Fruit fly (Drosophila melanogaster) whole organism, embryonic: ENCODE results near the gene CG4770.

ENCODE experiments used
- Awh ChIP-seq: fragments of 200-800 bp; sonication (Bioruptor generic); IDR thresholded peaks from 2 replicates; pipeline ENCODE4, ENCODE4 v1.3.6; 2022; ENCODE audit warnings: missing biosample characterization, missing genetic modification characterization
- Bdp1 ChIP-seq: fragments of 200-800 bp; sonication (Bioruptor generic); optimal IDR thresholded peaks from 3 replicates; lab custom pipeline; 2016; ENCODE audit warnings: missing biosample characterization, missing genetic modification characterization
- Bteb2 ChIP-seq: fragments of 200-800 bp; sonication (Bioruptor generic); optimal IDR thresholded peaks from 2 replicates; lab custom pipeline; 2016; ENCODE audit warnings: missing biosample characterization, missing genetic modification characterization
- C15 ChIP-seq: fragments of 200-800 bp; sonication (Bioruptor generic); IDR thresholded peaks from 3 replicates; pipeline ENCODE4 v1.3.6; 2022; ENCODE audit warnings: missing biosample characterization, missing genetic modification characterization
- CG11695 ChIP-seq: fragments of 200-800 bp; sonication (Bioruptor generic); IDR thresholded peaks from 3 replicates; pipeline ENCODE4 v1.3.6; 2022; ENCODE audit warnings: missing biosample characterization, missing genetic modification characterization
- CG12104 ChIP-seq: fragments of 200-800 bp; sonication (Bioruptor generic); optimal IDR thresholded peaks from 3 replicates; lab custom pipeline; 2016; ENCODE audit warnings: missing biosample characterization, missing genetic modification characterization
- CG1233 ChIP-seq: fragments of 200-800 bp; sonication (Bioruptor generic); optimal IDR thresholded peaks from 4 replicates; lab custom pipeline; 2018; ENCODE audit warnings: missing biosample characterization, mild to moderate bottlenecking, missing genetic modification characterization
- CG17568 ChIP-seq: fragments of 200-800 bp; sonication (Bioruptor generic); optimal IDR thresholded peaks from 2 replicates; lab custom pipeline; 2018; ENCODE audit warnings: missing biosample characterization, mild to moderate bottlenecking, missing genetic modification characterization, moderate library complexity
- CG2202 ChIP-seq: fragments of 200-800 bp; sonication (Bioruptor generic); optimal IDR thresholded peaks from 2 replicates; lab custom pipeline; 2018; ENCODE audit warnings: missing biosample characterization, mild to moderate bottlenecking, missing genetic modification characterization
- CG30431 ChIP-seq: fragments of 200-800 bp; sonication (Bioruptor generic); optimal IDR thresholded peaks from 2 replicates; lab custom pipeline; 2017; ENCODE audit warnings: missing biosample characterization, missing genetic modification characterization
- CG43689 ChIP-seq: fragments of 200-800 bp; sonication (Bioruptor generic); IDR thresholded peaks from 2 replicates; pipeline ENCODE4 v1.3.6; 2022; ENCODE audit warnings: missing biosample characterization, missing genetic modification characterization
- CG4424 ChIP-seq: fragments of 200-800 bp; sonication (Bioruptor generic); optimal IDR thresholded peaks from 3 replicates; lab custom pipeline; 2016; ENCODE audit warnings: missing biosample characterization, missing genetic modification characterization
- CG6813 ChIP-seq: fragments of 200-800 bp; sonication (Bioruptor generic); optimal IDR thresholded peaks from 2 replicates; lab custom pipeline; 2017; ENCODE audit warnings: missing biosample characterization, missing genetic modification characterization, mild to moderate bottlenecking, moderate library complexity, missing genetic modification reagents
- CG7963 ChIP-seq: fragments of 200-800 bp; sonication (Bioruptor generic); IDR thresholded peaks from 3 replicates; pipeline ENCODE4 v1.3.6; 2022; ENCODE audit warnings: missing biosample characterization, missing genetic modification characterization; ENCODE audit not compliant: partially characterized antibody
- CG8290 ChIP-seq, 3 experiments: fragments of 200-800 bp; sonication (Bioruptor generic); optimal IDR thresholded peaks; 2 replicates each; lab custom pipeline; 2016 to 2019; ENCODE audit warnings: missing biosample characterization in 3 of 3, missing genetic modification characterization in 3 of 3, mild to moderate bottlenecking in 2 of 3, moderate library complexity in 1 of 3
- CG9797 ChIP-seq: fragments of 200-800 bp; sonication (Bioruptor generic); optimal IDR thresholded peaks from 3 replicates; lab custom pipeline; 2018; ENCODE audit warnings: missing biosample characterization, mild to moderate bottlenecking, missing genetic modification characterization
- Dad ChIP-seq: fragments of 200-800 bp; sonication (Bioruptor generic); optimal IDR thresholded peaks from 3 replicates; lab custom pipeline; 2016; ENCODE audit warnings: missing biosample characterization, missing genetic modification characterization
- Dll ChIP-seq: fragments of 200-800 bp; sonication (Bioruptor generic); IDR thresholded peaks from 4 replicates; pipeline ENCODE4 v1.3.6; 2022; ENCODE audit warnings: missing biosample characterization, missing genetic modification characterization; ENCODE audit not compliant: partially characterized antibody
- Ets65A ChIP-seq: fragments of 200-800 bp; sonication (Bioruptor generic); peaks from one replicate; lab custom pipeline; 2016; ENCODE audit warnings: missing biosample characterization, missing genetic modification characterization
- Fer1 ChIP-seq: fragments of 200-800 bp; sonication (Bioruptor generic); optimal IDR thresholded peaks from 2 replicates; lab custom pipeline; 2017; ENCODE audit warnings: missing biosample characterization, mild to moderate bottlenecking, missing genetic modification characterization
- Hand ChIP-seq: fragments of 200-800 bp; sonication (Bioruptor generic); optimal IDR thresholded peaks from 2 replicates; lab custom pipeline; 2017; ENCODE audit warnings: mild to moderate bottlenecking, missing biosample characterization, missing genetic modification reagents, missing genetic modification characterization
- HmgZ ChIP-seq: fragments of 200-800 bp; sonication (Bioruptor generic); optimal IDR thresholded peaks from 2 replicates; lab custom pipeline; 2018; ENCODE audit warnings: missing biosample characterization, mild to moderate bottlenecking, missing genetic modification characterization
- Hr51 ChIP-seq, 2 experiments: fragments of 200-800 bp; sonication (Bioruptor generic); optimal IDR thresholded peaks; 2 replicates in 1 of 2; 3 replicates in 1 of 2; lab custom pipeline; 2016 to 2018; ENCODE audit warnings: missing biosample characterization in 2 of 2, missing genetic modification characterization in 2 of 2, mild to moderate bottlenecking in 1 of 2, moderate library complexity in 1 of 2
- Kr ChIP-seq: fragments of 200-800 bp; sonication (Bioruptor generic); optimal IDR thresholded peaks from 2 replicates; lab custom pipeline; 2017; ENCODE audit warnings: missing biosample characterization, mild to moderate bottlenecking, missing genetic modification characterization
- Lim3 ChIP-seq: fragments of 200-800 bp; sonication (Bioruptor generic); IDR thresholded peaks from 2 replicates; pipeline ENCODE4 v1.3.6; 2022; ENCODE audit warnings: missing biosample characterization, missing genetic modification characterization
- MBD-R2 ChIP-seq: fragments of 200-800 bp; sonication (Bioruptor generic); IDR thresholded peaks from 2 replicates; pipeline ENCODE4 v1.3.6; 2022; ENCODE audit warnings: missing biosample characterization, missing genetic modification characterization
- Mrtf ChIP-seq: fragments of 200-800 bp; sonication (Bioruptor generic); IDR thresholded peaks from 3 replicates; pipeline ENCODE4 v1.3.6; 2022; ENCODE audit warnings: missing biosample characterization, missing genetic modification characterization
- Myb ChIP-seq: fragments of 200-800 bp; sonication (Bioruptor generic); optimal IDR thresholded peaks from 2 replicates; lab custom pipeline; 2016; ENCODE audit warnings: missing biosample characterization, missing genetic modification characterization
- Nf-YC ChIP-seq: fragments of 200-800 bp; optimal IDR thresholded peaks from 3 replicates; lab custom pipeline; 2019; ENCODE audit warnings: missing biosample characterization, mild to moderate bottlenecking, missing genetic modification characterization, moderate library complexity
- Optix ChIP-seq: fragments of 200-800 bp; sonication (Bioruptor generic); IDR thresholded peaks from 3 replicates; pipeline ENCODE4 v1.3.6; 2022; ENCODE audit warnings: missing biosample characterization, missing genetic modification characterization
- Scr ChIP-seq: fragments of 200-800 bp; sonication (Bioruptor generic); IDR thresholded peaks from 2 replicates; pipeline ENCODE4 v1.3.6; 2022; ENCODE audit warnings: missing biosample characterization, missing genetic modification characterization; ENCODE audit not compliant: partially characterized antibody
- Six4 ChIP-seq: fragments of 200-800 bp; sonication (Bioruptor generic); optimal IDR thresholded peaks from 2 replicates; lab custom pipeline; 2016; ENCODE audit warnings: missing biosample characterization, missing genetic modification characterization
- Ssrp ChIP-seq: fragments of 200-800 bp; sonication (Bioruptor generic); optimal IDR thresholded peaks from 2 replicates; lab custom pipeline; 2018; ENCODE audit warnings: missing biosample characterization, mild to moderate bottlenecking, missing genetic modification characterization, moderate library complexity
- bab2 ChIP-seq: fragments of 200-800 bp; sonication (Bioruptor generic); optimal IDR thresholded peaks from 2 replicates; lab custom pipeline; 2016; ENCODE audit warnings: missing biosample characterization, missing genetic modification characterization
- bowl ChIP-seq: fragments of 200-800 bp; sonication (Bioruptor generic); IDR thresholded peaks from 2 replicates; pipeline ENCODE4 v1.3.6; 2022; ENCODE audit warnings: missing biosample characterization, missing genetic modification characterization
- eyg ChIP-seq: fragments of 200-800 bp; sonication (Bioruptor generic); optimal IDR thresholded peaks from 3 replicates; lab custom pipeline; 2016; ENCODE audit warnings: missing biosample characterization, missing genetic modification characterization
- fd64A ChIP-seq: fragments of 200-800 bp; sonication (Bioruptor generic); optimal IDR thresholded peaks from 3 replicates; lab custom pipeline; 2018; ENCODE audit warnings: missing biosample characterization, mild to moderate bottlenecking, missing genetic modification characterization
- hb ChIP-seq: fragments of 200-800 bp; sonication (Bioruptor generic); IDR thresholded peaks from 3 replicates; pipeline ENCODE4 v1.3.6; 2022; ENCODE audit warnings: missing biosample characterization, missing genetic modification characterization; ENCODE audit not compliant: partially characterized antibody
- jumu ChIP-seq: fragments of 200-800 bp; sonication (Bioruptor generic); optimal IDR thresholded peaks from 3 replicates; lab custom pipeline; 2016; ENCODE audit warnings: missing biosample characterization, missing genetic modification characterization
- peb ChIP-seq: fragments of 200-800 bp; sonication (Bioruptor generic); IDR thresholded peaks from 2 replicates; pipeline ENCODE4 v1.3.6; 2022; ENCODE audit warnings: missing biosample characterization, missing genetic modification characterization
- pfk ChIP-seq: fragments of 200-800 bp; sonication (Bioruptor generic); optimal IDR thresholded peaks from 2 replicates; lab custom pipeline; 2018; ENCODE audit warnings: missing biosample characterization, mild to moderate bottlenecking, missing genetic modification characterization, moderate library complexity
- pho ChIP-seq: fragments of 200-800 bp; sonication (Bioruptor generic); optimal IDR thresholded peaks from 2 replicates; lab custom pipeline; 2016; ENCODE audit warnings: missing biosample characterization, missing genetic modification characterization
- rib ChIP-seq: fragments of 200-800 bp; sonication (Bioruptor generic); IDR thresholded peaks from 2 replicates; pipeline ENCODE4 v1.3.6; 2022; ENCODE audit warnings: missing biosample characterization, missing genetic modification characterization
- row ChIP-seq: fragments of 200-800 bp; sonication (Bioruptor generic); IDR thresholded peaks from 3 replicates; pipeline ENCODE4 v1.3.6; 2022; ENCODE audit warnings: missing biosample characterization, missing genetic modification characterization
- schlank ChIP-seq: fragments of 200-800 bp; sonication (Bioruptor generic); optimal IDR thresholded peaks from 2 replicates; lab custom pipeline; 2018; ENCODE audit warnings: missing biosample characterization, mild to moderate bottlenecking, missing genetic modification characterization
- slou ChIP-seq: fragments of 200-800 bp; sonication (Bioruptor generic); optimal IDR thresholded peaks from 3 replicates; lab custom pipeline; 2016; ENCODE audit warnings: missing biosample characterization, missing genetic modification characterization
- tgo ChIP-seq: fragments of 200-800 bp; sonication (Bioruptor generic); IDR thresholded peaks from 3 replicates; pipeline ENCODE4 v1.3.6; 2022; ENCODE audit warnings: missing biosample characterization, missing genetic modification characterization
- tx ChIP-seq: fragments of 200-800 bp; sonication (Bioruptor generic); optimal IDR thresholded peaks from 2 replicates; lab custom pipeline; 2016; ENCODE audit warnings: missing biosample characterization, missing genetic modification characterization
- wek ChIP-seq: fragments of 200-800 bp; sonication (Bioruptor generic); optimal IDR thresholded peaks from 3 replicates; lab custom pipeline; 2018; ENCODE audit warnings: missing biosample characterization, mild to moderate bottlenecking, missing genetic modification characterization, moderate library complexity
- yki ChIP-seq: fragments of >200 bp; optimal IDR thresholded peaks from 3 replicates; lab custom pipeline; 2018
- zfh1 ChIP-seq: fragments of 200-800 bp; sonication (Bioruptor generic); IDR thresholded peaks from 3 replicates; pipeline ENCODE4 v1.3.6; 2022; ENCODE audit warnings: missing biosample characterization, missing genetic modification characterization

CG4770 gene

dm6 chr3R:19877427-19878076 is 40.8 kb upstream of the CG4770 start, which contains the start of the genes CG17186 and Arc42 (continued):
- TF ChIP-seq Nf-YC (tag; lab: Kevin White, UChicago) (peak; percentile 19), CG1233 (GFP tag; lab: Kevin White, UChicago) (peak; percentile 15), MBD-R2 (GFP tag; lab: Robert Waterston, UW) (peak; percentile 72), CG8290 (GFP tag; optimal IDR thresholded peaks at IDR 0.05; lab: Kevin White, UChicago) (no peak), CG8290 (tag; optimal IDR thresholded peaks at IDR 0.05; lab: Kevin White, UChicago) (no peak), bab2 (GFP tag; lab: Kevin White, UChicago) (peak; percentile 15), pho (GFP tag; lab: Kevin White, UChicago) (no peak), CG4424 (GFP tag; lab: Kevin White, UChicago) (peak; percentile 27), CG2202 (no peak), Dll (GFP tag; lab: Robert Waterston, UW) (no peak), CG17568 (no peak), rib (no peak), Awh (GFP tag; lab: Robert Waterston, UW) (no peak), Hr51 (GFP tag; optimal IDR thresholded peaks at IDR 0.05; lab: Kevin White, UChicago) (peak in 1 of 2 experiments; percentile 1), CG11695 (GFP tag; lab: Robert Waterston, UW) (no peak), Dad (GFP tag; lab: Kevin White, UChicago) (no peak), CG43689 (GFP tag; lab: Robert Waterston, UW) (no peak), Ets65A (no peak), peb (GFP tag; lab: Robert Waterston, UW) (no peak), Optix (GFP tag; lab: Robert Waterston, UW) (no peak), fd64A (GFP tag; lab: Kevin White, UChicago) (no peak), HmgZ (no peak), Lim3 (GFP tag; lab: Robert Waterston, UW) (no peak), Bdp1 (GFP tag; lab: Kevin White, UChicago) (no peak), wek (GFP tag; lab: Kevin White, UChicago) (no peak), CG6813 (GFP tag; lab: Kevin White, UChicago) (no peak), Fer1 (no peak), pfk (GFP tag; lab: Kevin White, UChicago) (no peak), CG9797 (peak; percentile 84), CG30431 (GFP tag; lab: Kevin White, UChicago) (no peak), hb (GFP tag; lab: Robert Waterston, UW) (no peak), yki (lab: Kevin White, UChicago) (no peak), Hand (GFP tag; lab: Kevin White, UChicago) (no peak), Myb (peak; percentile 8), eyg (GFP tag; lab: Kevin White, UChicago) (no peak), schlank (tag; lab: Kevin White, UChicago) (no peak), jumu (GFP tag; lab: Kevin White, UChicago) (no peak), tgo (no peak), tx (no peak), Ssrp (tag; lab: Kevin White, UChicago) (no peak), C15 (GFP tag; lab: Robert Waterston, UW) (no peak), Bteb2 (GFP tag; lab: Kevin White, UChicago) (peak; percentile 4), CG7963 (GFP tag; lab: Robert Waterston, UW) (no peak), Kr (no peak), zfh1 (no peak), slou (GFP tag; lab: Kevin White, UChicago) (no peak), Scr (GFP tag; lab: Robert Waterston, UW) (no peak), Six4 (peak; percentile 3), bowl (GFP tag; lab: Robert Waterston, UW) (no peak), row (GFP tag; lab: Robert Waterston, UW) (peak; percentile 38), CG12104 (no peak), Mrtf (GFP tag; lab: Robert Waterston, UW) (no peak)
